Worm (Caenorhabditis elegans) whole organism, dauer: ENCODE data around the gene C25D7.16.
"Not testable (repeated sequence)": the region's sequence is repeated elsewhere in the genome, so short reads cannot be mapped to it uniquely, and the experiment has no call there.

Source experiments
- unc-62 ChIP-seq: sonication (generic microtip); optimal IDR thresholded peaks from 2 replicates; lab custom pipeline; 2017; ENCODE audit warnings: missing biosample characterization, missing genetic modification reagents, missing genetic modification characterization

The C25D7.16 gene

ce11 chrV:15078560-15078959 is 22.6 kb downstream of the C25D7.16 start:
- TF ChIP-seq unc-62 (GFP tag; lab: Kevin White, UChicago), result no peak

- no peak for TF ChIP-seq unc-62 (GFP tag; lab: Kevin White, UChicago)
These were observed 26.3 kb downstream of the C25D7.16 start, which contains the start of the genes C01G10.10 and C01G10.9 for ce11 chrV:15082291-15082690. Gene C01G10.10, minus strand, starts transcription at chrV:15082441. Gene C01G10.9, plus strand, starts transcription at chrV:15082530.

- no peak for TF ChIP-seq unc-62 (GFP tag; lab: Kevin White, UChicago)
These were observed 27.7 kb downstream of the C25D7.16 start for ce11 chrV:15083659-15084058.

ce11 chrV:15085335-15085800 is 29.4 kb downstream of the C25D7.16 start, which contains the start of the genes ahsa-1 and C01G10.7:
Gene ahsa-1, minus strand, starts transcription at chrV:15085385.
Gene C01G10.7, plus strand, starts transcription at chrV:15085747.
- TF ChIP-seq unc-62 (GFP tag; lab: Kevin White, UChicago), result no peak

- no peak for TF ChIP-seq unc-62 (GFP tag; lab: Kevin White, UChicago)
These were observed 31.3 kb downstream of the C25D7.16 start, which contains the start of the genes C01G10.15 and C01G10.6 for ce11 chrV:15087207-15087706. Gene C01G10.15, minus strand, starts transcription at chrV:15087307. Gene C01G10.6, plus strand, starts transcription at chrV:15087656.

- TF ChIP-seq unc-62 (GFP tag; lab: Kevin White, UChicago), result no peak
These were observed 32.6 kb downstream of the C25D7.16 start, which contains the start of gene C01G10.18 for ce11 chrV:15088613-15089012. Gene C01G10.18, minus strand, starts transcription at chrV:15088713.

ce11 chrV:15089438-15089837 is 33.5 kb downstream of the C25D7.16 start, which contains the start of the genes C01G10.5 and C01G10.4:
Gene C01G10.5, minus strand, starts transcription at chrV:15089538.
Gene C01G10.4, plus strand, starts transcription at chrV:15089740.
- TF ChIP-seq unc-62 (GFP tag; lab: Kevin White, UChicago), result no peak

- TF ChIP-seq unc-62 (GFP tag; lab: Kevin White, UChicago), result no peak
These were observed 34.5 kb downstream of the C25D7.16 start, which contains the start of gene C01G10.17 for ce11 chrV:15090457-15090856. Gene C01G10.17, plus strand, starts transcription at chrV:15090757.

ce11 chrV:15092666-15093065 is 36.7 kb downstream of the C25D7.16 start, which contains the start of gene txt-12:
Gene txt-12, plus strand, starts transcription at chrV:15092966.
- no peak for TF ChIP-seq unc-62 (GFP tag; lab: Kevin White, UChicago)

- TF ChIP-seq unc-62 (GFP tag; lab: Kevin White, UChicago), result no peak
These were observed 38.8 kb downstream of the C25D7.16 start, which contains the start of gene srx-78 for ce11 chrV:15094749-15095148. Gene srx-78, plus strand, starts transcription at chrV:15095049.

ce11 chrV:15099447-15099846 is 43.5 kb downstream of the C25D7.16 start, which contains the start of gene C01G10.1:
Gene C01G10.1, plus strand, starts transcription at chrV:15099747.
- TF ChIP-seq unc-62 (GFP tag; lab: Kevin White, UChicago), result no peak

ce11 chrV:15105893-15106598 is 50.1 kb downstream of the C25D7.16 start, which contains the start of gene C01G10.14:
Gene C01G10.14, minus strand, starts transcription at chrV:15105943.
- TF ChIP-seq unc-62 (GFP tag; lab: Kevin White, UChicago), result not testable (repeated sequence)
